Worm (Caenorhabditis elegans) whole organism, L4 larva: ENCODE measurements around the gene F57H12.5.

Experiments
- ceh-32 ChIP-seq: sonication (generic microtip); optimal IDR thresholded peaks from 2 replicates; lab custom pipeline; 2016; ENCODE audit warnings: mild to moderate bottlenecking, missing genetic modification characterization, missing compliant biosample characterization; ENCODE audit not compliant: poor library complexity
- ces-1 ChIP-seq: fragments of 150-350 bp; sonication (generic microtip); optimal IDR thresholded peaks from 4 replicates; lab custom pipeline; 2014; ENCODE audit warnings: missing biosample characterization, missing genetic modification reagents, missing genetic modification characterization
- daf-12 ChIP-seq: fragments of 150-350 bp; optimal IDR thresholded peaks from 2 replicates; lab custom pipeline; 2014; ENCODE audit warnings: missing biosample characterization, missing genetic modification reagents, missing genetic modification characterization
- dve-1 ChIP-seq: sonication (generic microtip); optimal IDR thresholded peaks from 2 replicates; lab custom pipeline; 2017; ENCODE audit warnings: antibody characterized with exemption, mild to moderate bottlenecking, missing genetic modification characterization, missing compliant biosample characterization; ENCODE audit not compliant: insufficient read depth
- fos-1 ChIP-seq: fragments of 150-350 bp; optimal IDR thresholded peaks from 2 replicates; lab custom pipeline; 2014; ENCODE audit warnings: missing biosample characterization, missing genetic modification characterization
- mep-1 ChIP-seq: fragments of 150-350 bp; sonication (generic microtip); optimal IDR thresholded peaks from 3 replicates; lab custom pipeline; 2014; ENCODE audit warnings: missing biosample characterization, missing genetic modification characterization
- nhr-76 ChIP-seq: fragments of 150-350 bp; optimal IDR thresholded peaks from 2 replicates; lab custom pipeline; 2014; ENCODE audit warnings: missing biosample characterization, missing genetic modification characterization
- pqm-1 ChIP-seq: sonication (generic microtip); optimal IDR thresholded peaks from 2 replicates; lab custom pipeline; 2017; ENCODE audit warnings: missing biosample characterization, missing genetic modification characterization
- skn-1 ChIP-seq: fragments of 150-350 bp; optimal IDR thresholded peaks from 2 replicates; lab custom pipeline; 2014; ENCODE audit warnings: missing biosample characterization, missing genetic modification characterization
- unc-62 ChIP-seq, 3 experiments: fragments of 150-350 bp in 1 of 3; sonication (generic microtip); optimal IDR thresholded peaks in 2 of 3; peaks in 1 of 3; 1 replicate in 1 of 3; 2 replicates in 2 of 3; lab custom pipeline; 2014 to 2017; ENCODE audit warnings: missing biosample characterization in 3 of 3, missing genetic modification characterization in 3 of 3, missing genetic modification reagents in 3 of 3, missing genotype in 1 of 3

- TF ChIP-seq fos-1 (tag; lab: Kevin White, UChicago) (no peak), unc-62 (GFP tag; optimal IDR thresholded peaks at IDR 0.05 in 1 of 2; lab: Kevin White, UChicago) (no peak), unc-62 (tag; optimal IDR thresholded peaks at IDR 0.05; lab: Kevin White, UChicago) (no peak), mep-1 (tag; lab: Kevin White, UChicago) (no peak), dve-1 (tag; lab: Kevin White, UChicago) (no peak), ceh-32 (tag; lab: Kevin White, UChicago) (no peak), nhr-76 (tag; lab: Kevin White, UChicago) (no peak), daf-12 (tag; lab: Kevin White, UChicago) (no peak), skn-1 (no peak), ces-1 (GFP tag; lab: Kevin White, UChicago) (no peak), pqm-1 (tag; lab: Kevin White, UChicago) (no peak)
Observed at ce11 chrIV:8006161-8006560, 39.1 kb downstream of the F57H12.5 start.
